Worm (Caenorhabditis elegans) whole organism, L2 larva: ENCODE results near the gene vglu-2.

Experiments used
- Y55F3AM.14 ChIP-seq: fragments of 200-800 bp; sonication (Bioruptor generic); optimal IDR thresholded peaks from 2 replicates; lab custom pipeline; 2018; ENCODE audit warnings: mild to moderate bottlenecking, missing genetic modification characterization, missing compliant biosample characterization
- aly-2 ChIP-seq: fragments of 150-350 bp; optimal IDR thresholded peaks from 2 replicates; lab custom pipeline; 2014; ENCODE audit warnings: missing biosample characterization, missing genetic modification characterization
- ama-1 ChIP-seq: fragments of 150-350 bp; optimal IDR thresholded peaks from 2 replicates; lab custom pipeline; 2018; ENCODE audit warnings: inconsistent platforms
- blmp-1 ChIP-seq: sonication (generic microtip); optimal IDR thresholded peaks from 2 replicates; lab custom pipeline; 2017; ENCODE audit warnings: missing genetic modification characterization, mild to moderate bottlenecking, missing compliant biosample characterization, antibody characterized with exemption, moderate library complexity; ENCODE audit not compliant: insufficient read depth
- ceh-82 ChIP-seq: fragments of 150-350 bp; optimal IDR thresholded peaks from 2 replicates; lab custom pipeline; 2014; ENCODE audit warnings: missing biosample characterization, missing genetic modification characterization
- egl-27 ChIP-seq: sonication (generic microtip); optimal IDR thresholded peaks from 3 replicates; lab custom pipeline; 2017; ENCODE audit warnings: missing biosample characterization, missing genetic modification reagents, missing genetic modification characterization
- elt-1 ChIP-seq: fragments of 150-350 bp; optimal IDR thresholded peaks from 2 replicates; lab custom pipeline; 2014; ENCODE audit warnings: missing biosample characterization, missing genetic modification characterization
- lin-13 ChIP-seq: fragments of 150-350 bp; optimal IDR thresholded peaks from 2 replicates; lab custom pipeline; 2014; ENCODE audit warnings: missing biosample characterization, missing genetic modification reagents, missing genetic modification characterization
- lsy-2 ChIP-seq, 2 experiments: fragments of 150-350 bp in 1 of 2; sonication (generic microtip) in 1 of 2; optimal IDR thresholded peaks; 2 replicates each; lab custom pipeline; 2014 to 2017; ENCODE audit warnings: missing biosample characterization in 2 of 2, missing genetic modification characterization in 2 of 2
- mab-5 ChIP-seq: fragments of 150-350 bp; optimal IDR thresholded peaks from 2 replicates; lab custom pipeline; 2014; ENCODE audit warnings: missing biosample characterization, missing genetic modification characterization
- nhr-11 ChIP-seq: fragments of 150-350 bp; optimal IDR thresholded peaks from 2 replicates; lab custom pipeline; 2014; ENCODE audit warnings: missing biosample characterization, missing genetic modification characterization
- nhr-6 ChIP-seq: fragments of 150-350 bp; optimal IDR thresholded peaks from 2 replicates; lab custom pipeline; 2014; ENCODE audit warnings: missing biosample characterization, missing genetic modification characterization
- unc-62 ChIP-seq: fragments of 150-350 bp; optimal IDR thresholded peaks from 2 replicates; lab custom pipeline; 2014; ENCODE audit warnings: missing biosample characterization, missing genetic modification reagents, missing genetic modification characterization
- zag-1 ChIP-seq: fragments of 150-350 bp; optimal IDR thresholded peaks from 2 replicates; lab custom pipeline; 2014; ENCODE audit warnings: missing biosample characterization, missing genetic modification characterization

- no peak for TF ChIP-seq Y55F3AM.14 (GFP tag; lab: Kevin White, UChicago)
- no peak for TF ChIP-seq ceh-82
- TF ChIP-seq blmp-1: no peak
- TF ChIP-seq nhr-6 (tag; lab: Kevin White, UChicago): no peak
- no peak for TF ChIP-seq nhr-11
- TF ChIP-seq elt-1 (tag; lab: Kevin White, UChicago): no peak
- no peak for TF ChIP-seq egl-27 (tag; lab: Kevin White, UChicago)
- no peak for TF ChIP-seq mab-5 (tag; lab: Kevin White, UChicago)
- TF ChIP-seq lin-13 (GFP tag; lab: Kevin White, UChicago): no peak
- no peak for TF ChIP-seq ama-1 (lab: Kevin White, UChicago)
- TF ChIP-seq zag-1: no peak
- TF ChIP-seq unc-62: no peak
- TF ChIP-seq lsy-2 (tag; optimal IDR thresholded peaks at IDR 0.05; lab: Kevin White, UChicago): no peak
- no peak for TF ChIP-seq aly-2 (tag; lab: Kevin White, UChicago)
Observed at ce11 chrIII:10344762-10345161, 49.8 kb downstream of the vglu-2 start.
